Worm (Caenorhabditis elegans): ENCODE data around the gene cyn-2.
A peak's percentile ranks its signal among the peaks of the same experiment; 100 is the strongest.

Gene cyn-2

DNA sequence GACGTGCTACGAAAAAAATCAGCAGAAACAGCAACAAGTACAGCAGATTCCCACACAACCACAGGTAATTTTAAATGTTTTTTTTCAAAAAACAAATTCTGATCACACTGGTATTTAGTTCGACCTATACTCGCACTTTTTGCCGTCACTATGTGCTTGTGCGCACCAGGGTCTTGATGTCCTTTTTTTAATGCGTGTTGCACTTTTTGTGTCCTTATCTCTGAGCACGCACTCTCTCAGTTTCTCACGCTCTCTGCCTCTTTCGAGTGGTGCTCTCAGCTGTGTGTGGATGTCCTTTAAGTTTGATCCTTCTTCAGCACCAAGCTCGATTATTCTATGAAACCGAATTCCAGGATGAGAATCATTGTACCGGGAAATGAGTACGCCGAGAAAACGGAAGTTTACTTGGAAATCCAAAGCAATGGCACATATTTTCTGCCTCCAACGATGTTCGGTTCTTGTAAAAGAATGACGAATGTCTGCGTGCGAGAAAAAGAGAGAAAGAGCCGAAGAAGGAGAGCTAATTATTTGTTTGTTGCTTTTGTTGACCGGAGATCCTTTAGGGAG lies 26.0 kb downstream of the cyn-2 start (continued):
- TF ChIP-seq sdz-12 (GFP tag; optimal IDR thresholded peaks at IDR 0.05) (no peak), aha-1 (tag) (peak; percentile 90), F37D6.2 (tag; optimal IDR thresholded peaks at IDR 0.05) (no peak), tag-97 (GFP tag; IDR thresholded peaks at IDR 0.05) (no peak), lin-29 (GFP tag; IDR thresholded peaks at IDR 0.05) (no peak), zag-1 (tag; optimal IDR thresholded peaks at IDR 0.05) (no peak), Y105C5A.15 (GFP tag; IDR thresholded peaks at IDR 0.05) (no peak), ama-1 (optimal IDR thresholded peaks at IDR 0.05) (peak; percentile 48), nhr-6 (tag; optimal IDR thresholded peaks at IDR 0.05) (peak; percentile 23), F26F4.8 (GFP tag; conservative IDR thresholded peaks at IDR 0.05) (no peak), skn-1 (tag; optimal IDR thresholded peaks at IDR 0.05) (no peak), cey-2 (tag; optimal IDR thresholded peaks at IDR 0.05; ENCODE audit: borderline replicate concordance, insufficient read depth) (no peak), R02D3.7 (tag; optimal IDR thresholded peaks at IDR 0.05) (no peak), hlh-11 (tag; optimal IDR thresholded peaks at IDR 0.05) (peak; percentile 27), nhr-111 (GFP tag; optimal IDR thresholded peaks at IDR 0.05) (no peak), unc-62 (GFP tag; optimal IDR thresholded peaks at IDR 0.05 in 1 of 2) (peak in 1 of 2 experiments; percentile 42), unc-62 (tag; optimal IDR thresholded peaks at IDR 0.05) (no peak), dmd-9 (GFP tag; IDR thresholded peaks at IDR 0.05) (no peak), arid-1 (GFP tag; conservative IDR thresholded peaks at IDR 0.05) (no peak), saeg-2 (GFP tag; IDR thresholded peaks at IDR 0.05) (no peak), fos-1 (tag; optimal IDR thresholded peaks at IDR 0.05) (no peak), F49E8.2 (tag; optimal IDR thresholded peaks at IDR 0.05; ENCODE audit: borderline replicate concordance) (no peak), spr-3 (GFP tag; optimal IDR thresholded peaks at IDR 0.05) (no peak), mdl-1 (tag; optimal IDR thresholded peaks at IDR 0.05) (no peak), nhr-25 (tag; optimal IDR thresholded peaks at IDR 0.05; ENCODE audit: borderline replicate concordance, insufficient read depth) (no peak), Y48G9A.11 (GFP tag; IDR thresholded peaks at IDR 0.05) (no peak), pha-4 (GFP tag; IDR thresholded peaks at IDR 0.05) (no peak), pha-4 (tag; optimal IDR thresholded peaks at IDR 0.05) (no peak), nhr-28 (tag; optimal IDR thresholded peaks at IDR 0.05) (peak; percentile 38), fkh-10 (GFP tag; optimal IDR thresholded peaks at IDR 0.05) (no peak), attf-4 (tag; optimal IDR thresholded peaks at IDR 0.05) (no peak), aly-2 (tag; optimal IDR thresholded peaks at IDR 0.05) (no peak), set-16 (GFP tag; IDR thresholded peaks at IDR 0.05) (no peak), daf-12 (tag; optimal IDR thresholded peaks at IDR 0.05) (no peak), nhr-42 (GFP tag; IDR thresholded peaks at IDR 0.05) (no peak), nhr-76 (tag; optimal IDR thresholded peaks at IDR 0.05) (no peak), D1046.2 (GFP tag; IDR thresholded peaks at IDR 0.05) (no peak), ceh-28 (tag; optimal IDR thresholded peaks at IDR 0.05) (no peak), ceh-62 (tag; optimal IDR thresholded peaks at IDR 0.05) (no peak), ceh-44 (GFP tag; IDR thresholded peaks at IDR 0.05) (no peak), ctbp-1 (GFP tag; IDR thresholded peaks at IDR 0.05) (0 out of 2 replicates have a peak, but pooled peaks have one; percentile 19), F10B5.3 (tag; optimal IDR thresholded peaks at IDR 0.05) (no peak), lin-38 (GFP tag; IDR thresholded peaks at IDR 0.05) (no peak), hlh-30 (tag; optimal IDR thresholded peaks at IDR 0.05; ENCODE audit: insufficient read depth) (peak; percentile 12), nhr-237 (tag; optimal IDR thresholded peaks at IDR 0.05) (no peak), lin-13 (GFP tag; optimal IDR thresholded peaks at IDR 0.05) (no peak), spr-1 (tag; optimal IDR thresholded peaks at IDR 0.05) (no peak), zfp-3 (GFP tag; conservative IDR thresholded peaks at IDR 0.05) (no peak), hmg-1.1 (GFP tag; IDR thresholded peaks at IDR 0.05) (no peak), mxl-3 (GFP tag; optimal IDR thresholded peaks at IDR 0.05) (peak; percentile 44), T20F7.1 (GFP tag; optimal IDR thresholded peaks at IDR 0.05) (no peak), zfp-2 (tag; optimal IDR thresholded peaks at IDR 0.05) (no peak)
